Fruit fly (Drosophila melanogaster): ENCODE data around the gene EAChm.

The EAChm gene

dm6 chr3L:15099541-15099940 is 45.0 kb downstream of the EAChm start:
- TF ChIP-seq CG8478 (optimal IDR thresholded peaks at IDR 0.05) (no peak), psq (optimal IDR thresholded peaks at IDR 0.05) (no peak), pan (optimal IDR thresholded peaks at IDR 0.05) (no peak), Dll (optimal IDR thresholded peaks at IDR 0.05) (no peak), EcR (GFP tag; optimal IDR thresholded peaks at IDR 0.05) (no peak), usp (GFP tag; optimal IDR thresholded peaks at IDR 0.05) (no peak)

dm6 chr3L:15100983-15101382 is 46.4 kb downstream of the EAChm start:
- TF ChIP-seq CG8478 (optimal IDR thresholded peaks at IDR 0.05), result no peak
- no peak for TF ChIP-seq pan (optimal IDR thresholded peaks at IDR 0.05)
- no peak for TF ChIP-seq usp (GFP tag; optimal IDR thresholded peaks at IDR 0.05)
- TF ChIP-seq Dll (optimal IDR thresholded peaks at IDR 0.05), result no peak
- no peak for TF ChIP-seq psq (optimal IDR thresholded peaks at IDR 0.05)
- TF ChIP-seq EcR (GFP tag; optimal IDR thresholded peaks at IDR 0.05), result no peak

- TF ChIP-seq Dll (optimal IDR thresholded peaks at IDR 0.05) (peak; percentile 68), CG8478 (optimal IDR thresholded peaks at IDR 0.05) (no peak)
Measured at dm6 chr3L:15101639-15102413, 47.2 kb downstream of the EAChm start.

- TF ChIP-seq CG8478 (optimal IDR thresholded peaks at IDR 0.05), result no peak
- TF ChIP-seq usp (GFP tag; optimal IDR thresholded peaks at IDR 0.05), result no peak
- TF ChIP-seq Dll (optimal IDR thresholded peaks at IDR 0.05), result peak; percentile 28
- no peak for TF ChIP-seq pan (optimal IDR thresholded peaks at IDR 0.05)
- TF ChIP-seq EcR (GFP tag; optimal IDR thresholded peaks at IDR 0.05), result no peak
Measured at dm6 chr3L:15102669-15103309, 48.2 kb downstream of the EAChm start.

- TF ChIP-seq psq (optimal IDR thresholded peaks at IDR 0.05), result no peak
- TF ChIP-seq Dll (optimal IDR thresholded peaks at IDR 0.05), result peak; percentile 65
- peak; percentile 21 for TF ChIP-seq CG8478 (optimal IDR thresholded peaks at IDR 0.05)
- TF ChIP-seq EcR (GFP tag; optimal IDR thresholded peaks at IDR 0.05), result no peak
- no peak for TF ChIP-seq pan (optimal IDR thresholded peaks at IDR 0.05)
- TF ChIP-seq usp (GFP tag; optimal IDR thresholded peaks at IDR 0.05), result no peak
Measured at dm6 chr3L:15103988-15104848, 49.6 kb downstream of the EAChm start.

dm6 chr3L:15104849-15105555 is 50.4 kb downstream of the EAChm start:
- TF ChIP-seq pan (optimal IDR thresholded peaks at IDR 0.05), result no peak
- TF ChIP-seq CG8478 (optimal IDR thresholded peaks at IDR 0.05), result no peak
- TF ChIP-seq EcR (GFP tag; optimal IDR thresholded peaks at IDR 0.05), result no peak
- no peak for TF ChIP-seq usp (GFP tag; optimal IDR thresholded peaks at IDR 0.05)
- TF ChIP-seq Dll (optimal IDR thresholded peaks at IDR 0.05), result no peak
- TF ChIP-seq psq (optimal IDR thresholded peaks at IDR 0.05), result no peak
